Worm (Caenorhabditis elegans): ENCODE data around the gene dpy-27.

- TF ChIP-seq crh-2 (tag; optimal IDR thresholded peaks at IDR 0.05) (peak; percentile 64), dmd-4 (tag; optimal IDR thresholded peaks at IDR 0.05) (no peak), alr-1 (tag; optimal IDR thresholded peaks at IDR 0.05) (no peak), blmp-1 (tag; optimal IDR thresholded peaks at IDR 0.05; ENCODE audit: insufficient read depth) (peak; percentile 97), lin-39 (tag; optimal IDR thresholded peaks at IDR 0.05) (no peak), gmeb-1 (tag; optimal IDR thresholded peaks at IDR 0.05) (peak; percentile 8), ama-1 (optimal IDR thresholded peaks at IDR 0.05) (no peak), nhr-11 (tag; optimal IDR thresholded peaks at IDR 0.05) (no peak), nhr-12 (tag; optimal IDR thresholded peaks at IDR 0.05) (no peak), skn-1 (tag; optimal IDR thresholded peaks at IDR 0.05) (no peak), nhr-237 (tag; optimal IDR thresholded peaks at IDR 0.05) (no peak), ztf-11 (tag; optimal IDR thresholded peaks at IDR 0.05) (no peak)
Measured at ce11 chrIII:3820134-3820533, 655 bp upstream of the dpy-27 start.
